Fruit fly (Drosophila melanogaster) whole organism, embryonic: ENCODE data around the gene CG15742.

Experiments
- CG10267 ChIP-seq: fragments of 200-800 bp; sonication (Bioruptor generic); optimal IDR thresholded peaks from 2 replicates; lab custom pipeline; 2018; ENCODE audit warnings: missing biosample characterization, mild to moderate bottlenecking, missing genetic modification characterization, moderate library complexity
- CG12391 ChIP-seq: fragments of 200-800 bp; sonication (Bioruptor generic); optimal IDR thresholded peaks from 3 replicates; lab custom pipeline; 2018; ENCODE audit warnings: missing biosample characterization, mild to moderate bottlenecking, missing genetic modification characterization, moderate library complexity
- CG1603 ChIP-seq: fragments of 200-800 bp; sonication (Bioruptor generic); optimal IDR thresholded peaks from 2 replicates; lab custom pipeline; 2019; ENCODE audit warnings: missing biosample characterization, mild to moderate bottlenecking, missing genetic modification characterization, moderate library complexity
- CG16779 ChIP-seq: fragments of 200-800 bp; sonication (Bioruptor generic); IDR thresholded peaks from 2 replicates; pipeline ENCODE4 v1.3.6; 2022; ENCODE audit warnings: missing biosample characterization, missing genetic modification characterization
- CG17361 ChIP-seq: fragments of 200-800 bp; sonication (Bioruptor generic); IDR thresholded peaks from 3 replicates; pipeline ENCODE4 v1.3.6; 2022; ENCODE audit warnings: missing biosample characterization, missing genetic modification characterization
- CG17829 ChIP-seq: fragments of 200-800 bp; optimal IDR thresholded peaks from 2 replicates; lab custom pipeline; 2019; ENCODE audit warnings: missing biosample characterization, mild to moderate bottlenecking, missing genetic modification characterization, moderate library complexity
- CG17912 ChIP-seq: fragments of 200-800 bp; sonication (Bioruptor generic); optimal IDR thresholded peaks from 2 replicates; lab custom pipeline; 2018; ENCODE audit warnings: missing biosample characterization, mild to moderate bottlenecking, missing genetic modification characterization
- CG1832 ChIP-seq: fragments of 200-800 bp; sonication (Bioruptor generic); optimal IDR thresholded peaks from 2 replicates; lab custom pipeline; 2017; ENCODE audit warnings: missing biosample characterization, mild to moderate bottlenecking, missing genetic modification characterization, inconsistent platforms
- CG2116 ChIP-seq: fragments of 200-800 bp; sonication (Bioruptor generic); optimal IDR thresholded peaks from 3 replicates; lab custom pipeline; 2018; ENCODE audit warnings: missing biosample characterization, mild to moderate bottlenecking, missing genetic modification characterization
- CG2678 ChIP-seq: fragments of 200-800 bp; sonication (Bioruptor generic); optimal IDR thresholded peaks from 3 replicates; lab custom pipeline; 2019; ENCODE audit warnings: missing biosample characterization, mild to moderate bottlenecking, missing genetic modification characterization, moderate library complexity
- CG30403 ChIP-seq: fragments of 200-800 bp; sonication (Bioruptor generic); optimal IDR thresholded peaks from 3 replicates; lab custom pipeline; 2016; ENCODE audit warnings: missing biosample characterization, missing genetic modification characterization
- CG3065 ChIP-seq: fragments of 200-800 bp; sonication (Bioruptor generic); optimal IDR thresholded peaks from 2 replicates; lab custom pipeline; 2016; ENCODE audit warnings: missing biosample characterization, missing genetic modification characterization
- CG3281 ChIP-seq: fragments of 200-800 bp; sonication (Bioruptor generic); optimal IDR thresholded peaks from 3 replicates; lab custom pipeline; 2017; ENCODE audit warnings: missing biosample characterization, mild to moderate bottlenecking, missing genetic modification characterization
- CG5180 ChIP-seq: fragments of 200-800 bp; sonication (Bioruptor generic); optimal IDR thresholded peaks from 3 replicates; lab custom pipeline; 2017; ENCODE audit warnings: missing biosample characterization, missing genetic modification characterization, mild to moderate bottlenecking, moderate library complexity, missing genetic modification reagents
- CG6254 ChIP-seq: fragments of 200-800 bp; sonication (Bioruptor generic); optimal IDR thresholded peaks from 3 replicates; lab custom pipeline; 2017; ENCODE audit warnings: mild to moderate bottlenecking, missing biosample characterization, missing genetic modification reagents, missing genetic modification characterization
- CG8944 ChIP-seq: fragments of 200-800 bp; sonication (Bioruptor generic); optimal IDR thresholded peaks from 3 replicates; lab custom pipeline; 2016; ENCODE audit warnings: missing biosample characterization, missing genetic modification characterization
- CTCF ChIP-seq: fragments of 200-800 bp; sonication (Bioruptor generic); optimal IDR thresholded peaks from 2 replicates; lab custom pipeline; 2017; ENCODE audit warnings: missing biosample characterization, mild to moderate bottlenecking, missing genetic modification characterization, moderate library complexity
- Doc3 ChIP-seq: fragments of 200-800 bp; sonication (Bioruptor generic); IDR thresholded peaks from 3 replicates; pipeline ENCODE4 v1.3.6; 2022; ENCODE audit warnings: missing biosample characterization, missing genetic modification characterization; ENCODE audit not compliant: partially characterized antibody
- Drgx ChIP-seq: fragments of 200-800 bp; sonication (Bioruptor generic); IDR thresholded peaks from 2 replicates; pipeline ENCODE4 v1.3.6; 2022; ENCODE audit warnings: missing biosample characterization, missing genetic modification characterization
- Ets65A ChIP-seq: fragments of 200-800 bp; sonication (Bioruptor generic); peaks from one replicate; lab custom pipeline; 2016; ENCODE audit warnings: missing biosample characterization, missing genetic modification characterization
- Med ChIP-seq: fragments of 200-800 bp; sonication (Bioruptor generic); peaks from one replicate; lab custom pipeline; 2016; ENCODE audit warnings: missing biosample characterization, missing genetic modification characterization, mild to moderate bottlenecking, inconsistent platforms, moderate library complexity
- Meics ChIP-seq: fragments of 200-800 bp; sonication (Bioruptor generic); optimal IDR thresholded peaks from 2 replicates; lab custom pipeline; 2017; ENCODE audit warnings: missing biosample characterization, mild to moderate bottlenecking, missing genetic modification characterization
- Optix ChIP-seq: fragments of 200-800 bp; sonication (Bioruptor generic); IDR thresholded peaks from 3 replicates; pipeline ENCODE4 v1.3.6; 2022; ENCODE audit warnings: missing biosample characterization, missing genetic modification characterization
- Xbp1 ChIP-seq: fragments of 200-800 bp; sonication (Bioruptor generic); optimal IDR thresholded peaks from 3 replicates; lab custom pipeline; 2016; ENCODE audit warnings: missing biosample characterization, mild to moderate bottlenecking, missing genetic modification characterization
- al ChIP-seq: fragments of 200-800 bp; sonication (Bioruptor generic); IDR thresholded peaks from 2 replicates; pipeline ENCODE4 v1.3.6; 2022; ENCODE audit warnings: missing biosample characterization, missing genetic modification characterization
- ase ChIP-seq: fragments of 200-800 bp; sonication (Bioruptor generic); IDR thresholded peaks from 3 replicates; pipeline ENCODE4 v1.3.6; 2022; ENCODE audit warnings: missing biosample characterization, missing genetic modification characterization
- bcd ChIP-seq: fragments of 200-800 bp; sonication (Bioruptor generic); optimal IDR thresholded peaks from 2 replicates; lab custom pipeline; 2017; ENCODE audit warnings: missing biosample characterization, mild to moderate bottlenecking, missing genetic modification characterization
- bsh ChIP-seq, 2 experiments: fragments of 200-800 bp; sonication (Bioruptor generic); optimal IDR thresholded peaks; 2 replicates each; lab custom pipeline; 2017 to 2018; ENCODE audit warnings: mild to moderate bottlenecking in 2 of 2, missing biosample characterization in 2 of 2, missing genetic modification characterization in 2 of 2, moderate library complexity in 1 of 2
- chif ChIP-seq, 2 experiments: fragments of 200-800 bp; sonication (Bioruptor generic); optimal IDR thresholded peaks; 3 replicates each; lab custom pipeline; 2016; ENCODE audit warnings: missing biosample characterization in 2 of 2, missing genetic modification characterization in 2 of 2
- crol ChIP-seq: fragments of 200-800 bp; sonication (Bioruptor generic); IDR thresholded peaks from 2 replicates; pipeline ENCODE4 v1.3.6; 2022; ENCODE audit warnings: missing biosample characterization, missing genetic modification characterization
- crp ChIP-seq, 2 experiments: fragments of 200-800 bp; sonication (Bioruptor generic); optimal IDR thresholded peaks; 2 replicates in 1 of 2; 3 replicates in 1 of 2; lab custom pipeline; 2017; ENCODE audit warnings: missing biosample characterization in 2 of 2, missing genetic modification characterization in 2 of 2, mild to moderate bottlenecking in 1 of 2, moderate library complexity in 1 of 2
- dan ChIP-seq: fragments of 200-800 bp; sonication (Bioruptor generic); IDR thresholded peaks from 2 replicates; pipeline ENCODE4 v1.3.6; 2022; ENCODE audit warnings: missing biosample characterization, missing genetic modification characterization
- ewg ChIP-seq: fragments of 200-800 bp; sonication (Bioruptor generic); optimal IDR thresholded peaks from 3 replicates; lab custom pipeline; 2017; ENCODE audit warnings: mild to moderate bottlenecking, missing biosample characterization, missing genetic modification reagents, missing genetic modification characterization
- fd96Cb ChIP-seq: fragments of 200-800 bp; sonication (Bioruptor generic); optimal IDR thresholded peaks from 2 replicates; lab custom pipeline; 2018; ENCODE audit warnings: missing biosample characterization, mild to moderate bottlenecking, missing genetic modification characterization, moderate library complexity
- gce ChIP-seq: fragments of 200-800 bp; sonication (Bioruptor generic); IDR thresholded peaks from 3 replicates; pipeline ENCODE4 v1.3.6; 2022; ENCODE audit warnings: missing biosample characterization, missing genetic modification characterization
- gt ChIP-seq: fragments of 200-800 bp; sonication (Bioruptor generic); IDR thresholded peaks from 2 replicates; pipeline ENCODE4 v1.3.6; 2022; ENCODE audit warnings: missing biosample characterization, missing genetic modification characterization
- her ChIP-seq: fragments of 200-800 bp; sonication (Bioruptor generic); optimal IDR thresholded peaks from 2 replicates; lab custom pipeline; 2016; ENCODE audit warnings: missing biosample characterization, missing genetic modification characterization
- jing ChIP-seq: fragments of 200-800 bp; sonication (Bioruptor generic); optimal IDR thresholded peaks from 2 replicates; lab custom pipeline; 2018; ENCODE audit warnings: missing biosample characterization, mild to moderate bottlenecking, missing genetic modification characterization
- jumu ChIP-seq: fragments of 200-800 bp; sonication (Bioruptor generic); optimal IDR thresholded peaks from 3 replicates; lab custom pipeline; 2016; ENCODE audit warnings: missing biosample characterization, missing genetic modification characterization
- maf-S ChIP-seq: fragments of 200-800 bp; sonication (Bioruptor generic); optimal IDR thresholded peaks from 2 replicates; lab custom pipeline; 2016; ENCODE audit warnings: missing biosample characterization, missing genetic modification characterization
- oc ChIP-seq: fragments of 200-800 bp; sonication (Bioruptor generic); optimal IDR thresholded peaks from 2 replicates; lab custom pipeline; 2018; ENCODE audit warnings: missing biosample characterization, mild to moderate bottlenecking, missing genetic modification characterization, moderate library complexity
- org-1 ChIP-seq: fragments of 200-800 bp; sonication (Bioruptor generic); optimal IDR thresholded peaks from 2 replicates; lab custom pipeline; 2017; ENCODE audit warnings: missing biosample characterization, missing genetic modification characterization
- prd ChIP-seq, 3 experiments: fragments of >200 bp in 2 of 3; fragments of 200-800 bp in 1 of 3; sonication (Bioruptor generic) in 1 of 3; optimal IDR thresholded peaks in 2 of 3; IDR thresholded peaks in 1 of 3; 2 replicates in 2 of 3; 3 replicates in 1 of 3; pipeline versions ENCODE4 v1.3.6 to Lab custom; 2017 to 2022; ENCODE audit warnings: missing biosample characterization in 1 of 3, missing genetic modification characterization in 1 of 3
- shn ChIP-seq: fragments of 200-800 bp; sonication (Bioruptor generic); optimal IDR thresholded peaks from 3 replicates; lab custom pipeline; 2016; ENCODE audit warnings: missing biosample characterization, missing genetic modification characterization
- stwl ChIP-seq: fragments of 200-800 bp; sonication (Bioruptor generic); optimal IDR thresholded peaks from 3 replicates; lab custom pipeline; 2018; ENCODE audit warnings: missing biosample characterization, mild to moderate bottlenecking, missing genetic modification characterization, moderate library complexity
- trem ChIP-seq: fragments of 200-800 bp; optimal IDR thresholded peaks from 3 replicates; lab custom pipeline; 2019; ENCODE audit warnings: missing biosample characterization, mild to moderate bottlenecking, missing genetic modification characterization, moderate library complexity

Gene CG15742

DNA sequence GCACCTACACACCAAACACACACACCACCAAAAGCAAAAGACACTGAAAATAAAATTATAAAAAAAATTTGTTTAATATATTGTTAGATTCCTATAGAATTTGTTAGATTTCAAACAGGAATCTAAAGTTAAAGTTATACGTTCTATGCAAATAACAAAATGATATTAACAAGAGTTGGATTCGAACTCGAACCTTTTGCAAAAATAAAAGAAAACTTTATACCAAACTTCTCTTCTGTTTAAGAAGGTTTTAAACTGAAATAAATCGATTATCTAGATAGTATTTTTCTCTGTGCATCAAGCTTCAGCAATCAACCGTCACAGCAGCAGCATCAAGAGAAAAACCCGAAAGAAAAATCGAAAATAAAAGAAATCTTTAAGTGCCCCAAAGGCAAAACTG, 31.8 kb downstream of the CG15742 start (continued):
- TF ChIP-seq CG3281 (no peak), bcd (GFP tag; lab: Kevin White, UChicago) (peak; percentile 14), CG17829 (tag; lab: Kevin White, UChicago) (peak; percentile 40), trem (tag; lab: Kevin White, UChicago) (peak; percentile 9), crol (GFP tag; lab: Robert Waterston, UW) (0 out of 2 replicates have a peak, but pooled peaks have one; percentile 11), CG12391 (tag; lab: Kevin White, UChicago) (peak; percentile 50), CG30403 (GFP tag; lab: Kevin White, UChicago) (peak; percentile 38), fd96Cb (peak; percentile 45), org-1 (GFP tag; lab: Kevin White, UChicago) (peak; percentile 7)

DNA sequence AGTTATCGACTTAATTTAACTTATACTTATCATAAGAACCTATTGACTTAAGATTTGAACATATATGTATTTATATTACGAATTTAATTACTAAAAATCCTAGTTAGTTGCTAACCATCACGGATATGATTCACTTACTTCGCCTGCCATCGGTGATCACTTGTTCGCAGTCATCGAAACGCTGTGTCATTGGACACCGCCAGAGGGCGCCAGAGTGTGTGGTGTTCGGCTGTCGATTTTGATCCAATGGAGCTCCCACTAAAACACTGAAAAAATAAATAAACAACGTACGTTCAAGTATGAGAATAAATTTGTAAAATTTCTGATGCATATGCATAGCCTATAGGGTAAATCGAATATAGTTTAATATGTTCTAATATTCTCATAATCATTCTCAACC, 33.4 kb downstream of the CG15742 start:
- peak; percentile 17 for TF ChIP-seq stwl (tag; lab: Kevin White, UChicago)
- TF ChIP-seq dan = no peak
- peak; percentile 85 for TF ChIP-seq CTCF (GFP tag; lab: Kevin White, UChicago)
- 0 out of 3 replicates have a peak, but pooled peaks have one; percentile 10 for TF ChIP-seq CG17361 (GFP tag; lab: Robert Waterston, UW)

- TF ChIP-seq maf-S (GFP tag; lab: Kevin White, UChicago) = no peak
- no peak for TF ChIP-seq shn (GFP tag; lab: Kevin White, UChicago)
- TF ChIP-seq Med (GFP tag; lab: Kevin White, UChicago) = peak; percentile 40
- no peak for TF ChIP-seq Meics (GFP tag; lab: Kevin White, UChicago)
- TF ChIP-seq jing (GFP tag; lab: Kevin White, UChicago) = no peak
- TF ChIP-seq Drgx (GFP tag; lab: Robert Waterston, UW) = peak; percentile 45
- no peak for TF ChIP-seq CG16779 (GFP tag; lab: Robert Waterston, UW)
- no peak for TF ChIP-seq gt (GFP tag; lab: Robert Waterston, UW)
- TF ChIP-seq Doc3 (GFP tag; lab: Robert Waterston, UW) = no peak
- TF ChIP-seq CG3065 (GFP tag; lab: Kevin White, UChicago) = no peak
- TF ChIP-seq CG1832 (GFP tag; lab: Kevin White, UChicago) = no peak
- TF ChIP-seq jumu (GFP tag; lab: Kevin White, UChicago) = no peak
- no peak for TF ChIP-seq al (GFP tag; lab: Robert Waterston, UW)
- no peak for TF ChIP-seq crp (GFP tag; optimal IDR thresholded peaks at IDR 0.05; lab: Kevin White, UChicago)
These were observed 36.5 kb downstream of the CG15742 start for dm6 chrX:13221835-13222234.

- peak; percentile 31 for TF ChIP-seq CG6254
- peak; percentile 14 for TF ChIP-seq ewg (GFP tag; lab: Kevin White, UChicago)
- peak; percentile 9 for TF ChIP-seq oc (tag; lab: Kevin White, UChicago)
- no peak for TF ChIP-seq CG8944
- TF ChIP-seq bsh (GFP tag; optimal IDR thresholded peaks at IDR 0.05; lab: Kevin White, UChicago) = peak in 1 of 2 experiments; percentile 55
- TF ChIP-seq CG1603 (tag; lab: Kevin White, UChicago) = peak; percentile 43
- TF ChIP-seq gce (GFP tag; lab: Robert Waterston, UW) = no peak
- TF ChIP-seq CG2678 = peak; percentile 7
- TF ChIP-seq chif (GFP tag; optimal IDR thresholded peaks at IDR 0.05; lab: Kevin White, UChicago) = peak in 1 of 2 experiments; percentile 2
- TF ChIP-seq org-1 (GFP tag; lab: Kevin White, UChicago) = peak; percentile 0
- TF ChIP-seq Optix (GFP tag; lab: Robert Waterston, UW) = peak; percentile 23; the same call in 1 of the 3 replicates
- TF ChIP-seq Med (GFP tag; lab: Kevin White, UChicago) = peak; percentile 53
- no peak for TF ChIP-seq ase (GFP tag; lab: Robert Waterston, UW)
- TF ChIP-seq CG10267 (tag; lab: Kevin White, UChicago) = peak; percentile 5
- no peak for TF ChIP-seq CG2116 (GFP tag; lab: Kevin White, UChicago)
- no peak for TF ChIP-seq CG17912
- TF ChIP-seq her (GFP tag; lab: Kevin White, UChicago) = no peak
- TF ChIP-seq CG5180 = peak; percentile 62
- TF ChIP-seq Ets65A = peak; percentile 18
- peak; percentile 26 for TF ChIP-seq Xbp1 (GFP tag; lab: Kevin White, UChicago)
- no peak for TF ChIP-seq prd (optimal IDR thresholded peaks at IDR 0.05; lab: Kevin White, UChicago)
- TF ChIP-seq prd (GFP tag; IDR thresholded peaks at IDR 0.05; lab: Robert Waterston, UW) = peak; percentile 36; the same call in 1 of the 3 replicates
These were observed 37.0 kb downstream of the CG15742 start for dm6 chrX:13221311-13221710.
